Fruit fly (Drosophila melanogaster): Measurements from ENCODE around the gene AttD.

The AttD gene

DNA sequence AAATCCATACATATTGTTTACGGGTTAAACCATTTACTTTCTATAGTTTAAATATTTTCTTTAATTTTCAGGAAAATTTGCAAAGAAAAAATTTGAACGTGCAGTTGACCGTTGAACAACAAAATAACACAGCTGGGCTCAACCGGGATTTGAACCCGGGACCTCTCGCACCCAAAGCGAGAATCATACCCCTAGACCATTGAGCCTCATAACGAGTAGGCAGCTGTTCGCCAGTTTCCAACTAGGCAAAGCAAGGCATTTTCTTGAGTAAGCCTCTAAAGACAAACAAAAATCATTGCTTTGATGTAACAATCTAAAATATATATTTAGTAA, 7.1 kb upstream of the AttD start (continued):
- TF ChIP-seq CG6683 (GFP tag; optimal IDR thresholded peaks at IDR 0.05) = no peak
- TF ChIP-seq CG6813 (GFP tag; optimal IDR thresholded peaks at IDR 0.05) = no peak
- no peak for TF ChIP-seq Doc2 (GFP tag; IDR thresholded peaks at IDR 0.05)
- no peak for TF ChIP-seq oc (tag; optimal IDR thresholded peaks at IDR 0.05)
- TF ChIP-seq CG17829 (tag; optimal IDR thresholded peaks at IDR 0.05) = no peak
- no peak for TF ChIP-seq Sry-δ (GFP tag; optimal IDR thresholded peaks at IDR 0.05)
- TF ChIP-seq CG2120 (GFP tag; optimal IDR thresholded peaks at IDR 0.05) = no peak
- no peak for TF ChIP-seq lab (GFP tag; optimal IDR thresholded peaks at IDR 0.05)
- TF ChIP-seq sqz (GFP tag; optimal IDR thresholded peaks at IDR 0.05) = no peak
- TF ChIP-seq CG17328 (GFP tag; IDR thresholded peaks at IDR 0.05) = no peak
- no peak for TF ChIP-seq CG17912 (GFP tag; optimal IDR thresholded peaks at IDR 0.05)
- TF ChIP-seq z (GFP tag; IDR thresholded peaks at IDR 0.05) = no peak
- no peak for TF ChIP-seq Ada2b (GFP tag; IDR thresholded peaks at IDR 0.05)
- no peak for TF ChIP-seq CG31388 (GFP tag; optimal IDR thresholded peaks at IDR 0.05)
- TF ChIP-seq HLH3B (GFP tag; IDR thresholded peaks at IDR 0.05) = no peak
- no peak for TF ChIP-seq insv (GFP tag; optimal IDR thresholded peaks at IDR 0.05)
- TF ChIP-seq Eip74EF (GFP tag; optimal IDR thresholded peaks at IDR 0.05) = peak in 1 of 2 experiments; percentile 38
- no peak for TF ChIP-seq wdn (GFP tag; IDR thresholded peaks at IDR 0.05)
- TF ChIP-seq vvl (GFP tag; IDR thresholded peaks at IDR 0.05) = peak; percentile 16; the same call in 1 of the 2 replicates
- TF ChIP-seq croc (GFP tag; conservative IDR thresholded peaks at IDR 0.05) = no peak
- TF ChIP-seq CG12236 (GFP tag; optimal IDR thresholded peaks at IDR 0.05) = no peak
- TF ChIP-seq en (GFP tag; optimal IDR thresholded peaks at IDR 0.05) = no peak
- TF ChIP-seq gce (GFP tag; IDR thresholded peaks at IDR 0.05) = no peak
- TF ChIP-seq Oli (tag; optimal IDR thresholded peaks at IDR 0.05) = no peak
- TF ChIP-seq trh (GFP tag; optimal IDR thresholded peaks at IDR 0.05) = no peak
- no peak for TF ChIP-seq Bteb2 (GFP tag; optimal IDR thresholded peaks at IDR 0.05)
- no peak for TF ChIP-seq CG1024 (GFP tag; IDR thresholded peaks at IDR 0.05)
- TF ChIP-seq CG31365 (tag; optimal IDR thresholded peaks at IDR 0.05) = no peak
- no peak for TF ChIP-seq cad (GFP tag; optimal IDR thresholded peaks at IDR 0.05)
- peak; percentile 10 for TF ChIP-seq CG18262 (tag; optimal IDR thresholded peaks at IDR 0.05)
- peak; percentile 92 for TF ChIP-seq CG16813 (GFP tag; IDR thresholded peaks at IDR 0.05; ENCODE audit: partially characterized antibody)
- peak; percentile 82 for TF ChIP-seq nerfin-2 (GFP tag; IDR thresholded peaks at IDR 0.05; ENCODE audit: partially characterized antibody)
- no peak for TF ChIP-seq CG3995 (GFP tag; optimal IDR thresholded peaks at IDR 0.05)
- no peak for TF ChIP-seq toy (GFP tag; IDR thresholded peaks at IDR 0.05)
- no peak for TF ChIP-seq Camta (GFP tag; optimal IDR thresholded peaks at IDR 0.05)
- peak in 1 of 2 experiments; percentile 55 for TF ChIP-seq Pdp1 (GFP tag; optimal IDR thresholded peaks at IDR 0.05)
- TF ChIP-seq dpn (GFP tag; optimal IDR thresholded peaks at IDR 0.05) = no peak
- no peak for TF ChIP-seq prd (optimal IDR thresholded peaks at IDR 0.05)
- TF ChIP-seq prd (GFP tag; IDR thresholded peaks at IDR 0.05) = no peak
- TF ChIP-seq danr (GFP tag; IDR thresholded peaks at IDR 0.05) = no peak
- no peak for TF ChIP-seq CG18764 (GFP tag; optimal IDR thresholded peaks at IDR 0.05)
- no peak for TF ChIP-seq CG11560 (tag; IDR thresholded peaks at IDR 0.05)
- TF ChIP-seq gsb (GFP tag; IDR thresholded peaks at IDR 0.05) = no peak
- no peak for TF ChIP-seq slou (GFP tag; optimal IDR thresholded peaks at IDR 0.05)
- TF ChIP-seq CG12942 (GFP tag; optimal IDR thresholded peaks at IDR 0.05) = no peak
- no peak for TF ChIP-seq MBD-R2 (GFP tag; IDR thresholded peaks at IDR 0.05)
- TF ChIP-seq stc (GFP tag; IDR thresholded peaks at IDR 0.05) = no peak
- no peak for TF ChIP-seq Asciz (GFP tag; optimal IDR thresholded peaks at IDR 0.05)
- TF ChIP-seq CG6791 (GFP tag; IDR thresholded peaks at IDR 0.05; ENCODE audit: partially characterized antibody) = peak; percentile 88
- no peak for TF ChIP-seq Optix (GFP tag; IDR thresholded peaks at IDR 0.05)
- no peak for TF ChIP-seq otp (GFP tag; IDR thresholded peaks at IDR 0.05)
- TF ChIP-seq ara (GFP tag; IDR thresholded peaks at IDR 0.05) = no peak
- TF ChIP-seq crol (GFP tag; IDR thresholded peaks at IDR 0.05) = no peak
